Fruit fly (Drosophila melanogaster): Measurements from ENCODE around the gene FarO.

DNA sequence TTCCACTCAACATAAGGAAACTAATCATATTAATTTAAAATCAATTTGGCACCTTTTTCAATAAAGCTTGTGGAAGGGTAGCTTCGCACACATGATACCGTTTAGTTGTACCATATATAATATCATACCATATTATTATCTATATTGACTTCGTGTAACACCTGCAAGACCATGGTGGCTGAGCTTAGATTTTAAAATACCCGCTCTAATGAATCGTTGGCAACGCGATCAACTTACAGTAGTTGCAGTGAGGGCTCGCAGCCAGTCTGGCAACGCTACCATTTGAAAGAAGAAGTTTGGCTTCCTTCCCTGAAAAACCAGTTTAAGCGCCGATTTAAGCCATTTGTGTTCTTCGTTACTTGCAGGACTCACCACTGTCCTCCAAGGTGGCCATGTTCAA is 33.2 kb downstream of the FarO start:
- TF ChIP-seq psq (optimal IDR thresholded peaks at IDR 0.05) = no peak
- TF ChIP-seq usp (GFP tag; optimal IDR thresholded peaks at IDR 0.05) = no peak
- no peak for TF ChIP-seq CG8478 (optimal IDR thresholded peaks at IDR 0.05)
- TF ChIP-seq Dll (optimal IDR thresholded peaks at IDR 0.05) = no peak

All from whole organism.